Worm (Caenorhabditis elegans) whole organism, young adult: ENCODE results near the gene ctsa-1.1.

ENCODE experiments used
- B0019.2 ChIP-seq: fragments of 200-800 bp; sonication (Bioruptor generic); conservative IDR thresholded peaks from 2 replicates; pipeline ENCODE4 v1.3.6; 2022; ENCODE audit warnings: missing genetic modification reagents, missing genetic modification characterization, missing compliant biosample characterization
- F23B12.7 ChIP-seq: sonication (generic microtip); optimal IDR thresholded peaks from 2 replicates; lab custom pipeline; 2017; ENCODE audit warnings: missing genetic modification characterization, mild to moderate bottlenecking, missing compliant biosample characterization, antibody characterized with exemption, moderate library complexity; ENCODE audit not compliant: insufficient read depth
- F33H1.4 ChIP-seq: fragments of 200-800 bp; sonication (Bioruptor generic); IDR thresholded peaks from 2 replicates; pipeline ENCODE4 v1.3.6; 2022; ENCODE audit warnings: missing genetic modification reagents, missing genetic modification characterization, missing compliant biosample characterization
- F37B4.10 ChIP-seq: fragments of 200-800 bp; sonication (Bioruptor generic); IDR thresholded peaks from 2 replicates; pipeline ENCODE4 v1.3.6; 2022; ENCODE audit warnings: missing genetic modification characterization, missing compliant biosample characterization
- F49E8.2 ChIP-seq: sonication (generic microtip); optimal IDR thresholded peaks from 3 replicates; lab custom pipeline; 2017; ENCODE audit warnings: missing genetic modification characterization, mild to moderate bottlenecking, missing compliant biosample characterization, antibody characterized with exemption, moderate library complexity; ENCODE audit not compliant: insufficient read depth
- F57A8.1 ChIP-seq: fragments of 200-800 bp; sonication (Bioruptor generic); optimal IDR thresholded peaks from 2 replicates; lab custom pipeline; 2018; ENCODE audit warnings: mild to moderate bottlenecking, missing genetic modification characterization, moderate library complexity, missing compliant biosample characterization
- T26A5.8 ChIP-seq: sonication (generic microtip); optimal IDR thresholded peaks from 2 replicates; lab custom pipeline; 2016; ENCODE audit warnings: missing genetic modification characterization, missing compliant biosample characterization
- Y67H2A.10 ChIP-seq: fragments of 200-800 bp; sonication (Bioruptor generic); conservative IDR thresholded peaks from 2 replicates; pipeline ENCODE4 v1.3.6; 2022; ENCODE audit warnings: missing genetic modification reagents, missing genetic modification characterization, missing compliant biosample characterization
- Y95B8A.8 ChIP-seq: fragments of 200-800 bp; sonication (Bioruptor generic); IDR thresholded peaks from 2 replicates; pipeline ENCODE4 v1.3.6; 2022; ENCODE audit warnings: missing genetic modification reagents, missing genetic modification characterization, missing compliant biosample characterization
- ama-1 ChIP-seq, 3 experiments: fragments of 150-350 bp in 1 of 3; sonication (generic microtip) in 2 of 3; optimal IDR thresholded peaks; 2 replicates each; lab custom pipeline; 2014 to 2018; ENCODE audit warnings: missing biosample characterization in 2 of 3, missing genetic modification characterization in 2 of 3, missing genetic modification reagents in 2 of 3
- athp-1 ChIP-seq: sonication (generic microtip); optimal IDR thresholded peaks from 2 replicates; lab custom pipeline; 2017; ENCODE audit warnings: mild to moderate bottlenecking, missing genetic modification characterization, missing compliant biosample characterization
- attf-3 ChIP-seq: fragments of 200-800 bp; sonication (Bioruptor generic); conservative IDR thresholded peaks from 2 replicates; pipeline ENCODE4 v1.3.6; 2022; ENCODE audit warnings: missing genetic modification reagents, missing genetic modification characterization, missing compliant biosample characterization
- attf-6 ChIP-seq: fragments of 200-800 bp; sonication (Bioruptor generic); IDR thresholded peaks from 2 replicates; pipeline ENCODE4 v1.3.6; 2022; ENCODE audit warnings: missing genetic modification reagents, missing genetic modification characterization, missing compliant biosample characterization
- bed-2 ChIP-seq: fragments of 200-800 bp; sonication (Bioruptor generic); IDR thresholded peaks from 2 replicates; pipeline ENCODE4 v1.3.6; 2022; ENCODE audit warnings: missing genetic modification reagents, missing genetic modification characterization, missing compliant biosample characterization
- cebp-1 ChIP-seq, 2 experiments: fragments of 200-800 bp in 1 of 2; sonication (Bioruptor generic) in 1 of 2; sonication (generic microtip) in 1 of 2; IDR thresholded peaks in 1 of 2; optimal IDR thresholded peaks in 1 of 2; 2 replicates each; pipeline versions ENCODE4 v1.3.6 to Lab custom; 2017 to 2022; ENCODE audit warnings: missing compliant biosample characterization in 2 of 2, missing genetic modification characterization in 2 of 2, mild to moderate bottlenecking in 1 of 2, missing genetic modification reagents in 1 of 2, moderate library complexity in 1 of 2
- ceh-27 ChIP-seq: fragments of 200-800 bp; sonication (Bioruptor generic); optimal IDR thresholded peaks from 2 replicates; lab custom pipeline; 2018; ENCODE audit warnings: mild to moderate bottlenecking, missing genetic modification characterization, moderate library complexity, missing compliant biosample characterization
- ceh-58 ChIP-seq: fragments of 200-800 bp; sonication (Bioruptor generic); IDR thresholded peaks from 2 replicates; pipeline ENCODE4 v1.3.6; 2022; ENCODE audit warnings: missing genetic modification characterization, missing compliant biosample characterization
- ceh-91 ChIP-seq: fragments of 200-800 bp; sonication (Bioruptor generic); IDR thresholded peaks from 2 replicates; pipeline ENCODE4 v1.3.6; 2022; ENCODE audit warnings: missing genetic modification reagents, missing genetic modification characterization, missing compliant biosample characterization
- chd-7 ChIP-seq: sonication (generic microtip); optimal IDR thresholded peaks from 2 replicates; lab custom pipeline; 2016; ENCODE audit warnings: mild to moderate bottlenecking, missing genetic modification characterization, moderate library complexity, missing compliant biosample characterization
- die-1 ChIP-seq: sonication (generic microtip); optimal IDR thresholded peaks from 2 replicates; lab custom pipeline; 2016; ENCODE audit warnings: missing genotype, mild to moderate bottlenecking, missing genetic modification characterization, missing compliant biosample characterization
- egl-44 ChIP-seq: fragments of 200-800 bp; sonication (Bioruptor generic); IDR thresholded peaks from 2 replicates; pipeline ENCODE4 v1.3.6; 2022; ENCODE audit warnings: missing genetic modification reagents, missing genetic modification characterization, missing compliant biosample characterization
- hmg-1.2 ChIP-seq: fragments of 200-800 bp; sonication (Bioruptor generic); IDR thresholded peaks from 2 replicates; pipeline ENCODE4 v1.3.6; 2022; ENCODE audit warnings: missing genetic modification reagents, missing genetic modification characterization, missing compliant biosample characterization
- hmg-20 ChIP-seq: fragments of 200-800 bp; sonication (Bioruptor generic); IDR thresholded peaks from 2 replicates; pipeline ENCODE4 v1.3.6; 2022; ENCODE audit warnings: missing genetic modification reagents, missing genetic modification characterization, missing compliant biosample characterization
- let-607 ChIP-seq, 2 experiments: fragments of 200-800 bp in 1 of 2; sonication (Bioruptor generic) in 1 of 2; sonication (generic microtip) in 1 of 2; optimal IDR thresholded peaks; 2 replicates each; lab custom pipeline; 2016 to 2018; ENCODE audit warnings: mild to moderate bottlenecking in 2 of 2, missing compliant biosample characterization in 2 of 2, missing genetic modification characterization in 2 of 2, moderate library complexity in 2 of 2, missing genotype in 1 of 2
- lin-40 ChIP-seq: sonication (generic microtip); optimal IDR thresholded peaks from 2 replicates; lab custom pipeline; 2016; ENCODE audit warnings: missing genetic modification characterization, mild to moderate bottlenecking, missing compliant biosample characterization, missing genotype, missing genetic modification reagents
- lir-1 ChIP-seq: fragments of 200-800 bp; sonication (Bioruptor generic); conservative IDR thresholded peaks from 2 replicates; pipeline ENCODE4 v1.3.6; 2022; ENCODE audit warnings: missing genetic modification reagents, missing genetic modification characterization, missing compliant biosample characterization
- lsl-1 ChIP-seq: fragments of 200-800 bp; sonication (Bioruptor generic); optimal IDR thresholded peaks from 2 replicates; lab custom pipeline; 2018; ENCODE audit warnings: mild to moderate bottlenecking, missing genetic modification characterization, moderate library complexity, missing compliant biosample characterization
- madf-10 ChIP-seq: sonication (generic microtip); optimal IDR thresholded peaks from 2 replicates; lab custom pipeline; 2016; ENCODE audit warnings: mild to moderate bottlenecking, missing genetic modification characterization, missing compliant biosample characterization
- mel-28 ChIP-seq: sonication (generic microtip); optimal IDR thresholded peaks from 2 replicates; lab custom pipeline; 2016; ENCODE audit warnings: borderline replicate concordance, mild to moderate bottlenecking, missing genetic modification characterization, missing compliant biosample characterization
- mes-4 ChIP-seq: sonication (generic microtip); optimal IDR thresholded peaks from 2 replicates; lab custom pipeline; 2016; ENCODE audit warnings: missing genotype, missing genetic modification characterization, missing compliant biosample characterization
- mxl-1 ChIP-seq: sonication (generic microtip); optimal IDR thresholded peaks from 2 replicates; lab custom pipeline; 2016; ENCODE audit warnings: missing genetic modification characterization, missing compliant biosample characterization
- nfya-2 ChIP-seq: fragments of 200-800 bp; sonication (Bioruptor generic); IDR thresholded peaks from 2 replicates; pipeline ENCODE4 v1.3.6; 2022; ENCODE audit warnings: missing genetic modification reagents, missing genetic modification characterization, missing compliant biosample characterization
- nhr-27 ChIP-seq: fragments of 200-800 bp; sonication (Bioruptor generic); optimal IDR thresholded peaks from 2 replicates; lab custom pipeline; 2018; ENCODE audit warnings: mild to moderate bottlenecking, missing genetic modification characterization, moderate library complexity, missing compliant biosample characterization
- nhr-80 ChIP-seq: sonication (generic microtip); optimal IDR thresholded peaks from 2 replicates; lab custom pipeline; 2016; ENCODE audit warnings: missing genetic modification characterization, missing compliant biosample characterization
- rpc-1 ChIP-seq, 2 experiments: fragments of 150-350 bp in 1 of 2; sonication (generic microtip) in 1 of 2; optimal IDR thresholded peaks; 2 replicates each; lab custom pipeline; 2014 to 2018; ENCODE audit warnings: missing biosample characterization in 1 of 2, missing genetic modification characterization in 1 of 2, missing genetic modification reagents in 1 of 2, missing genotype in 1 of 2
- snpc-3.4 ChIP-seq: sonication (generic microtip); optimal IDR thresholded peaks from 2 replicates; lab custom pipeline; 2017; ENCODE audit warnings: missing genetic modification characterization, mild to moderate bottlenecking, missing compliant biosample characterization, antibody characterized with exemption, moderate library complexity, missing genotype, missing genetic modification reagents
- snpc-4 ChIP-seq, 5 experiments: fragments of 150-350 bp in 1 of 5; sonication (generic microtip) in 4 of 5; optimal IDR thresholded peaks; 2 replicates each; lab custom pipeline; 2014 to 2018; ENCODE audit warnings: missing genetic modification characterization in 5 of 5, missing biosample characterization in 3 of 5, antibody characterized with exemption in 2 of 5, mild to moderate bottlenecking in 2 of 5, missing compliant biosample characterization in 2 of 5, missing genotype in 2 of 5, moderate library complexity in 2 of 5, missing genetic modification reagents in 1 of 5
- somi-1 ChIP-seq: fragments of 200-800 bp; sonication (Bioruptor generic); optimal IDR thresholded peaks from 2 replicates; lab custom pipeline; 2018; ENCODE audit warnings: mild to moderate bottlenecking, missing genetic modification characterization, missing compliant biosample characterization
- sptf-2 ChIP-seq: fragments of 200-800 bp; sonication (Bioruptor generic); optimal IDR thresholded peaks from 2 replicates; lab custom pipeline; 2018; ENCODE audit warnings: mild to moderate bottlenecking, missing genetic modification characterization, missing compliant biosample characterization
- tbp1 ChIP-seq: fragments of 200-800 bp; sonication (Bioruptor generic); optimal IDR thresholded peaks from 2 replicates; lab custom pipeline; 2018; ENCODE audit warnings: mild to moderate bottlenecking, missing genetic modification characterization, missing compliant biosample characterization
- unc-62 ChIP-seq: fragments of 150-350 bp; optimal IDR thresholded peaks from 2 replicates; lab custom pipeline; 2014; ENCODE audit warnings: missing biosample characterization, missing genetic modification reagents, missing genetic modification characterization
- xnd-1 ChIP-seq: sonication (generic microtip); optimal IDR thresholded peaks from 2 replicates; lab custom pipeline; 2016; ENCODE audit warnings: missing genotype, missing genetic modification reagents, missing genetic modification characterization, missing compliant biosample characterization
- zfh-2 ChIP-seq: fragments of 200-800 bp; sonication (Bioruptor generic); conservative IDR thresholded peaks from 2 replicates; pipeline ENCODE4 v1.3.6; 2022; ENCODE audit warnings: missing genetic modification reagents, missing genetic modification characterization, missing compliant biosample characterization
- ztf-6 ChIP-seq: fragments of 200-800 bp; sonication (Bioruptor generic); IDR thresholded peaks from 2 replicates; pipeline ENCODE4 v1.3.6; 2022; ENCODE audit warnings: missing genetic modification reagents, missing genetic modification characterization, missing compliant biosample characterization

The ctsa-1.1 gene

DNA sequence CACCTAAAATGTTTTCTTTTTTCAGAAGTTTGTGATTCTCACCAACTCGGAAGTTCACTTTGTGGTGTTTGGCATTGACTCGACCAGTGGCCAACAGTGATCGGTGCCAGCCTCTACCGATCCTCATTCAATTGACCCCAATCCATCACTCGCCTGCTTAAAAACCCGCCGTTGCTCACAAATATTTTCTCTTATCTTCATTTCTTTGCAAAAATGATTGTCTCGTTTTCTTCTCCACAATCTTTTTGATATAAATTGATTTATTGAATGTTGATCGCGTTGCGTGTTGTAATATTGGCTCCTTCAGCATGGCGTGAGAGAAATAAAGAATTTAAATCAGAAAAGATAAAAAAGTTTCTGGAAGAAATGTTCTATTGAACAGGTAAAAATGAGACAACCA, 863 bp upstream of the ctsa-1.1 start:
- TF ChIP-seq sptf-2 (no peak), mel-28 (tag; lab: Kevin White, UChicago) (no peak), lir-1 (GFP tag; lab: Robert Waterston, UW) (no peak), unc-62 (no peak), attf-6 (no peak), attf-3 (GFP tag; lab: Robert Waterston, UW) (no peak), rpc-1 (optimal IDR thresholded peaks at IDR 0.05; lab: Kevin White, UChicago) (no peak), rpc-1 (tag; optimal IDR thresholded peaks at IDR 0.05; lab: Kevin White, UChicago) (no peak), tbp1 (GFP tag; lab: Kevin White, UChicago) (no peak), cebp-1 (GFP tag; IDR thresholded peaks at IDR 0.05; lab: Robert Waterston, UW) (no peak), cebp-1 (tag; optimal IDR thresholded peaks at IDR 0.05; lab: Kevin White, UChicago) (no peak), ama-1 (optimal IDR thresholded peaks at IDR 0.05; lab: Kevin White, UChicago) (no peak), ama-1 (GFP tag; optimal IDR thresholded peaks at IDR 0.05; lab: Kevin White, UChicago) (no peak), snpc-4 (GFP tag; optimal IDR thresholded peaks at IDR 0.05; lab: Kevin White, UChicago) (no peak), snpc-4 (tag; optimal IDR thresholded peaks at IDR 0.05; lab: Kevin White, UChicago) (no peak), madf-10 (tag; lab: Kevin White, UChicago) (no peak), ztf-6 (GFP tag; lab: Robert Waterston, UW) (no peak), hmg-1.2 (GFP tag; lab: Robert Waterston, UW) (no peak), die-1 (tag; lab: Kevin White, UChicago) (no peak), nfya-2 (GFP tag; lab: Robert Waterston, UW) (no peak), mes-4 (tag; lab: Kevin White, UChicago) (no peak), T26A5.8 (tag; lab: Kevin White, UChicago) (no peak), F37B4.10 (GFP tag; lab: Robert Waterston, UW) (no peak), let-607 (tag; optimal IDR thresholded peaks at IDR 0.05; lab: Kevin White, UChicago) (no peak)

DNA sequence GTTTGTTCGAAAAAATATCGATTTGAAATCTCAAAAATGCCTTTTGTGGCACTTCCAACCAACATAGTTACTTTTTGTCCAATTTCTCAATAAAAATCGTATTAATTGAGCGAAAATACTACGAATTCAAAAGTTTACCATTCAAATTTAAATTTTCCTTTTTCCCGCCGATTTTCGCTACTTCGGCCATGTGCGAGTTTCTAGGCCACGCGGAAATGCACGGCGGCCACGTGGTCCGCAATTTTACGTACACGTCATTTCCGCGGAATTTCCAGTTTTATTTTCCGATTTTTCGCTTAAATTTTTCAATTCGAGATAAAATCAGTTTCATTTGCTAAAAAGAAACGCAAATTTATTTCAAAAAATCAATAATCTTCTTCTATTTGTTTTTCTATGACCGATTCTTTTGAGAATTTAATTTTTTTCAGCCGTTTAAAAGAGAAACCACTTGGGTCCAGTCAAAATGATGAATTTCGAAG, 2.6 kb downstream of the ctsa-1.1 start, which contains the start of gene eas-1:
Gene eas-1, plus strand, starts transcription at position 429 of the 479 bp plus-strand sequence.
- TF ChIP-seq Y67H2A.10 (GFP tag; lab: Robert Waterston, UW) (peak; percentile 45; the same call in 1 of the 2 replicates), ceh-91 (GFP tag; lab: Robert Waterston, UW) (peak; percentile 50; the same call in 1 of the 2 replicates), chd-7 (peak; percentile 24), egl-44 (GFP tag; lab: Robert Waterston, UW) (no peak; the same call in 1 of the 2 replicates), unc-62 (no peak), nhr-80 (tag; lab: Kevin White, UChicago) (peak; percentile 27), F49E8.2 (tag; lab: Kevin White, UChicago) (no peak), xnd-1 (tag; lab: Kevin White, UChicago) (peak; percentile 21), athp-1 (peak; percentile 33), lir-1 (GFP tag; lab: Robert Waterston, UW) (peak; percentile 79), bed-2 (GFP tag; lab: Robert Waterston, UW) (peak; percentile 69; the same call in 1 of the 2 replicates), Y95B8A.8 (GFP tag; lab: Robert Waterston, UW) (no peak), lin-40 (peak; percentile 65), B0019.2 (GFP tag; lab: Robert Waterston, UW) (peak; percentile 33; the same call in 1 of the 2 replicates), rpc-1 (optimal IDR thresholded peaks at IDR 0.05; lab: Kevin White, UChicago) (no peak), rpc-1 (tag; optimal IDR thresholded peaks at IDR 0.05; lab: Kevin White, UChicago) (no peak), F57A8.1 (no peak), snpc-4 (GFP tag; optimal IDR thresholded peaks at IDR 0.05; lab: Kevin White, UChicago) (no peak), snpc-4 (tag; optimal IDR thresholded peaks at IDR 0.05; lab: Kevin White, UChicago) (peak in 2 of 4 experiments; percentile 18 to 22), mxl-1 (tag; lab: Kevin White, UChicago) (no peak), hmg-20 (GFP tag; lab: Robert Waterston, UW) (peak; percentile 78), nhr-27 (tag; lab: Kevin White, UChicago) (no peak), snpc-3.4 (tag; lab: Kevin White, UChicago) (peak; percentile 9), ceh-27 (GFP tag; lab: Kevin White, UChicago) (peak; percentile 91), lsl-1 (peak; percentile 63), somi-1 (peak; percentile 12), ceh-58 (GFP tag; lab: Robert Waterston, UW) (no peak), F33H1.4 (GFP tag; lab: Robert Waterston, UW) (peak; percentile 67), F23B12.7 (tag; lab: Kevin White, UChicago) (peak; percentile 39), zfh-2 (GFP tag; lab: Robert Waterston, UW) (no peak)
